Worm (Caenorhabditis elegans) whole organism, L3 larva: Measurements from ENCODE around the gene hpo-15.
"Not testable (repeated sequence)": the region's sequence is repeated elsewhere in the genome, so short reads cannot be mapped to it uniquely, and the experiment has no call there.

Experiments used
- ZK546.5 ChIP-seq: sonication (generic microtip); optimal IDR thresholded peaks from 2 replicates; lab custom pipeline; 2017; ENCODE audit warnings: missing biosample characterization, missing genetic modification characterization
- ceh-16 ChIP-seq: sonication (generic microtip); optimal IDR thresholded peaks from 2 replicates; lab custom pipeline; 2017; ENCODE audit warnings: missing biosample characterization, missing genetic modification characterization
- ceh-28 ChIP-seq: fragments of 150-350 bp; optimal IDR thresholded peaks from 2 replicates; lab custom pipeline; 2014; ENCODE audit warnings: missing biosample characterization, missing genetic modification reagents, missing genetic modification characterization
- ceh-9 ChIP-seq: sonication (generic microtip); optimal IDR thresholded peaks from 2 replicates; lab custom pipeline; 2018; ENCODE audit warnings: missing biosample characterization, missing genetic modification characterization
- daf-12 ChIP-seq: fragments of 150-350 bp; optimal IDR thresholded peaks from 2 replicates; lab custom pipeline; 2014; ENCODE audit warnings: missing biosample characterization, missing genetic modification reagents, missing genetic modification characterization
- egl-27 ChIP-seq: sonication (generic microtip); optimal IDR thresholded peaks from 4 replicates; lab custom pipeline; 2017; ENCODE audit warnings: missing biosample characterization, missing genetic modification reagents, missing genetic modification characterization
- elt-1 ChIP-seq: fragments of 150-350 bp; optimal IDR thresholded peaks from 2 replicates; lab custom pipeline; 2014; ENCODE audit warnings: missing biosample characterization, missing genetic modification characterization
- elt-2 ChIP-seq: sonication (generic microtip); optimal IDR thresholded peaks from 2 replicates; lab custom pipeline; 2016; ENCODE audit warnings: missing genetic modification reagents, mild to moderate bottlenecking, missing genetic modification characterization, missing compliant biosample characterization
- eor-1 ChIP-seq, 2 experiments: fragments of 150-350 bp; optimal IDR thresholded peaks; 2 replicates each; lab custom pipeline; 2014 to 2018; ENCODE audit warnings: missing biosample characterization in 2 of 2, missing genetic modification characterization in 2 of 2
- fkh-10 ChIP-seq: sonication (generic microtip); optimal IDR thresholded peaks from 2 replicates; lab custom pipeline; 2017; ENCODE audit warnings: missing biosample characterization, missing genetic modification reagents, missing genetic modification characterization
- fkh-2 ChIP-seq: fragments of 150-350 bp; optimal IDR thresholded peaks from 2 replicates; lab custom pipeline; 2014; ENCODE audit warnings: missing biosample characterization, missing genetic modification reagents, missing genetic modification characterization
- fos-1 ChIP-seq: fragments of 150-350 bp; optimal IDR thresholded peaks from 2 replicates; lab custom pipeline; 2014; ENCODE audit warnings: missing biosample characterization, missing genetic modification characterization
- jun-1 ChIP-seq: fragments of 150-350 bp; optimal IDR thresholded peaks from 2 replicates; lab custom pipeline; 2014; ENCODE audit warnings: missing biosample characterization, missing genetic modification reagents, missing genetic modification characterization
- lin-39 ChIP-seq: fragments of 150-350 bp; optimal IDR thresholded peaks from 2 replicates; lab custom pipeline; 2018; ENCODE audit warnings: missing biosample characterization, missing genetic modification reagents, missing genetic modification characterization
- lsy-12 ChIP-seq: sonication (generic microtip); optimal IDR thresholded peaks from 2 replicates; lab custom pipeline; 2016; ENCODE audit warnings: mild to moderate bottlenecking, missing genetic modification characterization, missing compliant biosample characterization
- mdl-1 ChIP-seq: fragments of 150-350 bp; optimal IDR thresholded peaks from 2 replicates; lab custom pipeline; 2014; ENCODE audit warnings: missing biosample characterization, missing genetic modification characterization
- mml-1 ChIP-seq: fragments of 150-350 bp; sonication (generic microtip); optimal IDR thresholded peaks from 3 replicates; lab custom pipeline; 2014; ENCODE audit warnings: missing biosample characterization, missing genetic modification characterization
- nfya-1 ChIP-seq: sonication (generic microtip); optimal IDR thresholded peaks from 2 replicates; lab custom pipeline; 2017; ENCODE audit warnings: missing genetic modification characterization, mild to moderate bottlenecking, missing compliant biosample characterization, antibody characterized with exemption, moderate library complexity; ENCODE audit not compliant: insufficient read depth
- nhr-23 ChIP-seq: fragments of 150-350 bp; optimal IDR thresholded peaks from 2 replicates; lab custom pipeline; 2014; ENCODE audit warnings: missing biosample characterization, missing genetic modification reagents, missing genetic modification characterization
- nhr-237 ChIP-seq: fragments of 150-350 bp; optimal IDR thresholded peaks from 2 replicates; lab custom pipeline; 2014; ENCODE audit warnings: missing biosample characterization, missing genetic modification characterization
- nhr-25 ChIP-seq: sonication (generic microtip); optimal IDR thresholded peaks from 2 replicates; lab custom pipeline; 2017; ENCODE audit warnings: missing biosample characterization, missing genetic modification characterization
- nhr-28 ChIP-seq: fragments of 150-350 bp; optimal IDR thresholded peaks from 2 replicates; lab custom pipeline; 2014; ENCODE audit warnings: missing biosample characterization, missing genetic modification characterization
- nhr-76 ChIP-seq: fragments of 150-350 bp; sonication (generic microtip); optimal IDR thresholded peaks from 5 replicates; lab custom pipeline; 2014; ENCODE audit warnings: missing biosample characterization, missing genetic modification characterization
- pha-4 ChIP-seq: fragments of 150-350 bp; optimal IDR thresholded peaks from 2 replicates; lab custom pipeline; 2014; ENCODE audit warnings: missing biosample characterization, missing genetic modification reagents, missing genetic modification characterization
- sea-2 ChIP-seq: fragments of 150-350 bp; sonication (generic microtip); optimal IDR thresholded peaks from 4 replicates; lab custom pipeline; 2014; ENCODE audit warnings: missing biosample characterization, missing genetic modification reagents, missing genetic modification characterization
- skn-1 ChIP-seq: fragments of 150-350 bp; optimal IDR thresholded peaks from 2 replicates; lab custom pipeline; 2014; ENCODE audit warnings: missing biosample characterization, missing genetic modification characterization
- snpc-4 ChIP-seq: fragments of 150-350 bp; optimal IDR thresholded peaks from 2 replicates; lab custom pipeline; 2014; ENCODE audit warnings: missing biosample characterization, missing genetic modification characterization
- tbx-2 ChIP-seq: sonication (generic microtip); optimal IDR thresholded peaks from 2 replicates; lab custom pipeline; 2016; ENCODE audit warnings: mild to moderate bottlenecking, missing genetic modification characterization, missing compliant biosample characterization
- unc-39 ChIP-seq: sonication (generic microtip); optimal IDR thresholded peaks from 4 replicates; lab custom pipeline; 2017; ENCODE audit warnings: missing biosample characterization, missing genetic modification characterization
- unc-62 ChIP-seq: fragments of 150-350 bp; sonication (generic microtip); optimal IDR thresholded peaks from 4 replicates; lab custom pipeline; 2014; ENCODE audit warnings: missing biosample characterization, missing genetic modification reagents, missing genetic modification characterization
- ztf-11 ChIP-seq: fragments of 150-350 bp; optimal IDR thresholded peaks from 2 replicates; lab custom pipeline; 2014; ENCODE audit warnings: missing biosample characterization, missing genetic modification characterization
- ztf-4 ChIP-seq: fragments of 150-350 bp; optimal IDR thresholded peaks from 2 replicates; lab custom pipeline; 2014; ENCODE audit warnings: missing biosample characterization, missing genetic modification characterization

Gene hpo-15

DNA sequence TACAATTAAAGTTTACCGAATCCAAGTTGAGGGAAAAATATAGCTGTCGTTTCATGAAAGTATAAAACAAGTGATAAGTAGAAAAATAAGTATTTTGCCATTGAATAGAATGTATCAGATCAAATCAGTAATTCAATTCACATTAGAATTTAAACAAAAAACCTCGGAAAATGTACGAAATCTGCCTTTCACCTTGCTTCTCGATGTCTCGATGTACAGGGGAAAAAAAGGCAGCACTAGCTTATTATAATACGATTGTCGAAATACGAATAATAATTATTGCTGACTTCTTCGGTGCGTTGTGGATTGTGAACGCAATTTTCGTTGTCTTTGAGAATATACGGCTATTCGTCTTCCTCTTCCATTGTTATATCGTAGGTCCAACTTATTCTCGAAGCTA is 24.9 kb downstream of the hpo-15 start, which contains the start of gene grl-18:
TSS of gene grl-18 (minus strand) at position 101 of the 400 bp plus-strand sequence.
- no peak for TF ChIP-seq lin-39 (tag; lab: Kevin White, UChicago)
- no peak for TF ChIP-seq nhr-25 (tag; lab: Kevin White, UChicago)
- TF ChIP-seq ztf-4 (tag; lab: Kevin White, UChicago) = no peak
- no peak for TF ChIP-seq nhr-23 (tag; lab: Kevin White, UChicago)

DNA sequence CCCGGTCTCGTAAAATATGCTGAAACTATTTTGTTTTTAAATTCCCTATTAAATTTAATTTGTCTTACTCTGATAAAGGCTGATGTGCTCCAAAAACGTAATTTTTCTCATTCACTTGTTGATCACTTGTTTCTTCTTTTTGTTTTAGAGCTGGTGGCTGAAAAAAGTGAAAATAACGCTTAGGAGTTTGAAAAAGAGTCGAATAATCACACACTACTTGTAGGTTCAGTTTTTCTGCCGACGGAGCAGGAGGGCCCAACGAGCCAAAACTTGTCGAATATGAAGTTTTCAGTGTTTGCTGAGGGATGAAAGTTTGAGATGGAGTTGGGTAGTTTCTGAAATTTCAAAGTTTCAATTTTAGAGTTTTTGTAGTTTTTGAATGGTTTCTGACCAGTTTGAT is 26.4 kb downstream of the hpo-15 start:
- TF ChIP-seq mml-1 (tag; lab: Kevin White, UChicago) = no peak

DNA sequence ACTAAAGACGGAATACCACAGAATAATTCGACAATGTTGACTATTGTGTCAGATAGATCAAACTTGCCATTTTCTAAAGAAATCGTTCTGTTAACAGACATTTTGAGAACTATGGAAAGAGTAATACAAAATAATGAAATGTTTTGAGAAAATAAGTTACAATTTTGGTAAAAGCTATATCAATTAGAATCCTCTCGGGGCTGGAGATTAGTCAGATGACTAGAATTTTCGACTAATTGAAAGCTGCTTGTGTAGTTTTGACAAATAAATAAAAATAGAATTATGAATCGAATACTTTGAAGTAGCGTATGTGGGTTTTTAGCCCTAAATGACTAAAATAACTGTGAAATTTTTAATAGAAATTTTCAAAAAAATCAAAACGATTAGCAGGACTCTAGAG is 28.8 kb downstream of the hpo-15 start, which contains the start of gene srg-65:
TSS of gene srg-65 (minus strand) at position 101 of the 400 bp plus-strand sequence.
- TF ChIP-seq snpc-4 (no peak), jun-1 (tag; lab: Kevin White, UChicago) (no peak), sea-2 (GFP tag; lab: Kevin White, UChicago) (no peak), ztf-4 (tag; lab: Kevin White, UChicago) (no peak), ceh-28 (tag; lab: Kevin White, UChicago) (no peak), egl-27 (no peak), elt-2 (tag; lab: Kevin White, UChicago) (no peak), ceh-9 (no peak), nhr-28 (tag; lab: Kevin White, UChicago) (no peak), lsy-12 (tag; lab: Kevin White, UChicago) (no peak), nhr-237 (no peak), unc-62 (GFP tag; lab: Kevin White, UChicago) (no peak), fkh-2 (no peak), fos-1 (tag; lab: Kevin White, UChicago) (no peak)

DNA sequence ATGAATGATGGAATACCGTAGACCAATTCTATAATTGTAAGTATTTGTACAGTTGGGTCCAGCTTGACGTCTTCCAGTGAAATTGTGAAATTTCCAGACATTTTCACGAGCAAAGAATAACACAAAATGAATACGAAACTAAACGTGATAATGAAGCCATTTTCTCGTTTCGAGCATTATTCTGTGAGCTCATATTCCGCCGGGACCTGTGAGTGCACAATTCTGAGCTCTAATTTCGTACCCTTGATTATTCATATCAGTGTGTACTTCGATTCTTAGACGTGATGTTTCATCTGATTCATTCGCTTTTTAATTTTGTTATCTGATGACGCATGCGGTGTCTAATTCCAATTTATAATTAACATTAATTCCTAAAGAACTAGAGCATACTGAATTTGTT is 31.3 kb downstream of the hpo-15 start, which contains the start of gene srg-66:
TSS of gene srg-66 (minus strand) at position 101 of the 400 bp plus-strand sequence.
- TF ChIP-seq mml-1 (tag; lab: Kevin White, UChicago) = no peak
- no peak for TF ChIP-seq eor-1 (tag; optimal IDR thresholded peaks at IDR 0.05; lab: Kevin White, UChicago)
- TF ChIP-seq nfya-1 (tag; lab: Kevin White, UChicago) = no peak
- TF ChIP-seq daf-12 = no peak
- TF ChIP-seq ceh-28 (tag; lab: Kevin White, UChicago) = no peak
- TF ChIP-seq skn-1 (tag; lab: Kevin White, UChicago) = no peak
- no peak for TF ChIP-seq elt-1
- TF ChIP-seq mdl-1 (tag; lab: Kevin White, UChicago) = no peak
- no peak for TF ChIP-seq egl-27
- no peak for TF ChIP-seq ztf-11 (tag; lab: Kevin White, UChicago)
- TF ChIP-seq unc-39 (tag; lab: Kevin White, UChicago) = no peak
- no peak for TF ChIP-seq pha-4 (tag; lab: Kevin White, UChicago)

DNA sequence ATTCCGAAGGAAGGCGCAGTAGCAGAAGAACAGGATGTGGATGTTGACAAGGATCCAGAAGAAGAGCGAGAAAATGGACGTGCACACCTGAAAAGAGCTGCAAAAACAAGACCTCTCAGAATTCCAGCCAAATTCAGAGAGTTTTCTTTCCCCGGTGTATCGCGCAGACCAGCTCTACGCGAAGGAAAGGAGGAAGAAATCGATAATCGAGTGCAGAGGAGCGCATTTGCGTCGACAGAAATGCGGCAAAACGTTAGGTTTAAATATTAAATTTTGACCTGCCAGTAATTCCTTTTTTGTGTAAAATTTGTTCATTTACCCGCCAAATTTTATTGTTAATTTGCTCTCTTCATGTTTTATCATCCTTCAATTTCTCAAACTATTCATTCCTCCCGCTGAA is 35.9 kb downstream of the hpo-15 start:
- TF ChIP-seq nhr-28 (tag; lab: Kevin White, UChicago) (no peak), skn-1 (tag; lab: Kevin White, UChicago) (no peak), nhr-76 (tag; lab: Kevin White, UChicago) (no peak), mdl-1 (tag; lab: Kevin White, UChicago) (no peak), egl-27 (no peak), ZK546.5 (no peak), elt-1 (no peak), ceh-28 (tag; lab: Kevin White, UChicago) (no peak)

DNA sequence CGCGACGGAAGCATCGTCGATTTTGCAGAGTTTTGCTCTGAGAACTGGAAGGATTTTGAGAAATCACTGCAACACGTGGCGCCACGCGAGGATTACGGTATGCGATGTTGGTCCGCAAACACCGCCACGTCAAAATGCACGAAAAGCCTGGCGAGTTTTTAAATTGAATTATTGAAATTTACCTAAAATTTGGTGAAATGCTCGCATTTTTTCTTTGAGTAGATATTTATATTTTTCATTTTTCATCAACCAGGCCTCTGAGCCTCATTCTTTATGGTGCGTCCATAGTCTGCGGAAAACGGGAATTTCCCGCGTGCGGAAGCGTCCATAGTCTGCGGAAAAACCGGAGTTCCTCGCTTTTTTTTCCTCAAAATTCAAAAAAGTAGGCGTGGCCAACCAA is 42.7 kb downstream of the hpo-15 start, which contains the start of gene ZC317.7:
TSS of gene ZC317.7 (minus strand) at position 101 of the 400 bp plus-strand sequence.
- not testable (repeated sequence) for TF ChIP-seq tbx-2 (tag; lab: Kevin White, UChicago); fkh-10 (GFP tag; lab: Kevin White, UChicago); ceh-16 (tag; lab: Kevin White, UChicago)
